Fruit fly (Drosophila melanogaster) whole organism: ENCODE results near the gene MICU3.

ENCODE experiments used
- CG8478 ChIP-seq: fragments of >200 bp; optimal IDR thresholded peaks from 2 replicates; lab custom pipeline; 2018; ENCODE audit warnings: inconsistent platforms
- Dll ChIP-seq: fragments of >200 bp; optimal IDR thresholded peaks from 2 replicates; lab custom pipeline; 2017
- EcR ChIP-seq, 2 experiments: fragments of >200 bp; optimal IDR thresholded peaks; 2 replicates each; lab custom pipeline; 2017; ENCODE audit warnings: missing biosample characterization in 2 of 2, missing genetic modification characterization in 2 of 2, missing genetic modification reagents in 2 of 2
- pan ChIP-seq: fragments of >200 bp; optimal IDR thresholded peaks from 2 replicates; lab custom pipeline; 2017
- psq ChIP-seq: fragments of >200 bp; optimal IDR thresholded peaks from 2 replicates; lab custom pipeline; 2017
- usp ChIP-seq: fragments of >200 bp; optimal IDR thresholded peaks from 2 replicates; lab custom pipeline; 2017; ENCODE audit warnings: missing biosample characterization, missing genetic modification characterization, mixed read lengths

Gene MICU3

dm6 chr3R:19846870-19847590 is at the start of gene MICU3:
Gene MICU3 (plus strand): TSS chr3R:19847311.
- TF ChIP-seq EcR (GFP tag; optimal IDR thresholded peaks at IDR 0.05; lab: Kevin White, UChicago) (no peak), pan (lab: Kevin White, UChicago) (no peak), Dll (lab: Kevin White, UChicago) (no peak), CG8478 (no peak), usp (no peak), psq (no peak)

- no peak for TF ChIP-seq pan (lab: Kevin White, UChicago)
- no peak for TF ChIP-seq EcR (GFP tag; optimal IDR thresholded peaks at IDR 0.05; lab: Kevin White, UChicago)
- no peak for TF ChIP-seq CG8478
- no peak for TF ChIP-seq psq
- TF ChIP-seq Dll (lab: Kevin White, UChicago), result no peak
- TF ChIP-seq usp, result no peak
Observed at dm6 chr3R:19799614-19800013, 47.5 kb upstream of the MICU3 start.

- TF ChIP-seq psq (no peak), CG8478 (no peak), EcR (GFP tag; optimal IDR thresholded peaks at IDR 0.05; lab: Kevin White, UChicago) (no peak), usp (no peak)
Observed at dm6 chr3R:19801752-19802151, 45.4 kb upstream of the MICU3 start.

- TF ChIP-seq EcR (GFP tag; optimal IDR thresholded peaks at IDR 0.05; lab: Kevin White, UChicago) (no peak), CG8478 (no peak), usp (no peak), pan (lab: Kevin White, UChicago) (no peak), Dll (lab: Kevin White, UChicago) (no peak), psq (no peak)
Observed at dm6 chr3R:19802508-19802907, 44.6 kb upstream of the MICU3 start.

dm6 chr3R:19803539-19803938 is 43.6 kb upstream of the MICU3 start:
- no peak for TF ChIP-seq psq
- TF ChIP-seq CG8478, result no peak
- no peak for TF ChIP-seq usp
- TF ChIP-seq pan (lab: Kevin White, UChicago), result no peak
- TF ChIP-seq Dll (lab: Kevin White, UChicago), result no peak
- no peak for TF ChIP-seq EcR (GFP tag; optimal IDR thresholded peaks at IDR 0.05; lab: Kevin White, UChicago)

dm6 chr3R:19804905-19805304 is 42.2 kb upstream of the MICU3 start:
- TF ChIP-seq pan (lab: Kevin White, UChicago), result no peak
- no peak for TF ChIP-seq psq
- no peak for TF ChIP-seq EcR (GFP tag; optimal IDR thresholded peaks at IDR 0.05; lab: Kevin White, UChicago)
- TF ChIP-seq Dll (lab: Kevin White, UChicago), result no peak
- TF ChIP-seq usp, result no peak
- TF ChIP-seq CG8478, result no peak

- TF ChIP-seq Dll (lab: Kevin White, UChicago), result no peak
- no peak for TF ChIP-seq EcR (GFP tag; optimal IDR thresholded peaks at IDR 0.05; lab: Kevin White, UChicago)
- TF ChIP-seq pan (lab: Kevin White, UChicago), result no peak
- no peak for TF ChIP-seq usp
- TF ChIP-seq CG8478, result no peak
- no peak for TF ChIP-seq psq
Observed at dm6 chr3R:19807148-19807547, 40.0 kb upstream of the MICU3 start.

dm6 chr3R:19807745-19808429 is 39.2 kb upstream of the MICU3 start:
- TF ChIP-seq usp, result no peak
- TF ChIP-seq psq, result no peak
- no peak for TF ChIP-seq Dll (lab: Kevin White, UChicago)
- TF ChIP-seq EcR (GFP tag; optimal IDR thresholded peaks at IDR 0.05; lab: Kevin White, UChicago), result no peak
- no peak for TF ChIP-seq pan (lab: Kevin White, UChicago)
- TF ChIP-seq CG8478, result no peak

dm6 chr3R:19808430-19808756 is 38.7 kb upstream of the MICU3 start:
- TF ChIP-seq psq, result no peak
- TF ChIP-seq usp, result no peak
- no peak for TF ChIP-seq Dll (lab: Kevin White, UChicago)

dm6 chr3R:19811510-19811909 is 35.6 kb upstream of the MICU3 start:
- TF ChIP-seq pan (lab: Kevin White, UChicago) (no peak), usp (no peak)

- TF ChIP-seq EcR (GFP tag; optimal IDR thresholded peaks at IDR 0.05; lab: Kevin White, UChicago), result no peak
- no peak for TF ChIP-seq usp
- no peak for TF ChIP-seq psq
- TF ChIP-seq pan (lab: Kevin White, UChicago), result no peak
- TF ChIP-seq CG8478, result no peak
- TF ChIP-seq Dll (lab: Kevin White, UChicago), result no peak
Observed at dm6 chr3R:19812472-19812871, 34.6 kb upstream of the MICU3 start.

- TF ChIP-seq usp (no peak), EcR (GFP tag; optimal IDR thresholded peaks at IDR 0.05; lab: Kevin White, UChicago) (no peak), psq (no peak), CG8478 (no peak), pan (lab: Kevin White, UChicago) (no peak), Dll (lab: Kevin White, UChicago) (no peak)
Observed at dm6 chr3R:19813217-19813616, 33.9 kb upstream of the MICU3 start.

- no peak for TF ChIP-seq usp
- TF ChIP-seq psq, result no peak
- TF ChIP-seq pan (lab: Kevin White, UChicago), result no peak
- TF ChIP-seq Dll (lab: Kevin White, UChicago), result no peak
- no peak for TF ChIP-seq EcR (GFP tag; optimal IDR thresholded peaks at IDR 0.05; lab: Kevin White, UChicago)
- TF ChIP-seq CG8478, result no peak
Observed at dm6 chr3R:19816758-19817157, 30.4 kb upstream of the MICU3 start.
